Fruit fly (Drosophila melanogaster) whole organism, embryonic: ENCODE results near the gene CG15332.
A peak's percentile ranks its signal among the peaks of the same experiment; 100 is the strongest.

Experiments
- B-H2 ChIP-seq: fragments of 200-800 bp; sonication (Bioruptor generic); optimal IDR thresholded peaks from 2 replicates; lab custom pipeline; 2018; ENCODE audit warnings: missing biosample characterization, mild to moderate bottlenecking, missing genetic modification characterization
- Bgb ChIP-seq: fragments of 200-800 bp; sonication (Bioruptor generic); IDR thresholded peaks from 2 replicates; pipeline ENCODE4 v1.3.6; 2022; ENCODE audit warnings: missing biosample characterization, missing genetic modification characterization; ENCODE audit not compliant: partially characterized antibody
- Bteb2 ChIP-seq: fragments of 200-800 bp; sonication (Bioruptor generic); optimal IDR thresholded peaks from 2 replicates; lab custom pipeline; 2016; ENCODE audit warnings: missing biosample characterization, missing genetic modification characterization
- CG10321 ChIP-seq: fragments of 200-800 bp; sonication (Bioruptor generic); IDR thresholded peaks from 2 replicates; pipeline ENCODE4 v1.3.6; 2022; ENCODE audit warnings: missing biosample characterization, missing genetic modification characterization
- CG12299 ChIP-seq: fragments of 200-800 bp; sonication (Bioruptor generic); optimal IDR thresholded peaks from 2 replicates; lab custom pipeline; 2018; ENCODE audit warnings: missing biosample characterization, mild to moderate bottlenecking, missing genetic modification characterization
- CG12659 ChIP-seq: fragments of 200-800 bp; sonication (Bioruptor generic); optimal IDR thresholded peaks from 3 replicates; lab custom pipeline; 2017; ENCODE audit warnings: mild to moderate bottlenecking, missing biosample characterization, missing genetic modification reagents, missing genetic modification characterization
- CG13775 ChIP-seq: fragments of 200-800 bp; sonication (Bioruptor generic); optimal IDR thresholded peaks from 3 replicates; lab custom pipeline; 2017; ENCODE audit warnings: missing biosample characterization, mild to moderate bottlenecking, missing genetic modification characterization
- CG14050 ChIP-seq: fragments of 200-800 bp; sonication (Bioruptor generic); IDR thresholded peaks from 3 replicates; pipeline ENCODE4 v1.3.6; 2022; ENCODE audit warnings: missing biosample characterization, missing genetic modification characterization
- CG15514 ChIP-seq: fragments of 200-800 bp; sonication (Bioruptor generic); optimal IDR thresholded peaks from 3 replicates; lab custom pipeline; 2017; ENCODE audit warnings: missing biosample characterization, missing genetic modification characterization, mild to moderate bottlenecking, moderate library complexity, missing genetic modification reagents
- CG17359 ChIP-seq: fragments of 200-800 bp; sonication (Bioruptor generic); optimal IDR thresholded peaks from 3 replicates; lab custom pipeline; 2018; ENCODE audit warnings: missing biosample characterization, mild to moderate bottlenecking, missing genetic modification characterization, moderate library complexity
- CG30431 ChIP-seq: fragments of 200-800 bp; sonication (Bioruptor generic); optimal IDR thresholded peaks from 2 replicates; lab custom pipeline; 2017; ENCODE audit warnings: missing biosample characterization, missing genetic modification characterization
- CG3407 ChIP-seq: fragments of 200-800 bp; sonication (Bioruptor generic); optimal IDR thresholded peaks from 2 replicates; lab custom pipeline; 2018; ENCODE audit warnings: missing biosample characterization, mild to moderate bottlenecking, missing genetic modification characterization
- CG3838 ChIP-seq: fragments of 200-800 bp; sonication (Bioruptor generic); optimal IDR thresholded peaks from 3 replicates; lab custom pipeline; 2016; ENCODE audit warnings: missing biosample characterization, missing genetic modification characterization
- CG43689 ChIP-seq: fragments of 200-800 bp; sonication (Bioruptor generic); IDR thresholded peaks from 2 replicates; pipeline ENCODE4 v1.3.6; 2022; ENCODE audit warnings: missing biosample characterization, missing genetic modification characterization
- CG4404 ChIP-seq: fragments of 200-800 bp; sonication (Bioruptor generic); IDR thresholded peaks from 2 replicates; pipeline ENCODE4 v1.3.6; 2022; ENCODE audit warnings: missing biosample characterization, missing genetic modification characterization
- CG4424 ChIP-seq: fragments of 200-800 bp; sonication (Bioruptor generic); optimal IDR thresholded peaks from 3 replicates; lab custom pipeline; 2016; ENCODE audit warnings: missing biosample characterization, missing genetic modification characterization
- CG8281 ChIP-seq: fragments of 200-800 bp; sonication (Bioruptor generic); optimal IDR thresholded peaks from 2 replicates; lab custom pipeline; 2018; ENCODE audit warnings: missing biosample characterization, mild to moderate bottlenecking, missing genetic modification characterization, moderate library complexity
- CG8924 ChIP-seq: fragments of 200-800 bp; optimal IDR thresholded peaks from 3 replicates; lab custom pipeline; 2019; ENCODE audit warnings: missing biosample characterization, mild to moderate bottlenecking, missing genetic modification characterization, moderate library complexity
- Chrac-16 ChIP-seq: fragments of 200-800 bp; sonication (Bioruptor generic); optimal IDR thresholded peaks from 3 replicates; lab custom pipeline; 2016; ENCODE audit warnings: missing biosample characterization, missing genetic modification characterization
- D ChIP-seq, 2 experiments: fragments of 200-800 bp in 1 of 2; fragments of >200 bp in 1 of 2; sonication (Bioruptor generic) in 1 of 2; optimal IDR thresholded peaks; 2 replicates in 1 of 2; 3 replicates in 1 of 2; lab custom pipeline; 2017; ENCODE audit warnings: mild to moderate bottlenecking in 1 of 2, missing biosample characterization in 1 of 2, missing genetic modification characterization in 1 of 2, missing genetic modification reagents in 1 of 2
- Deaf1 ChIP-seq: fragments of 200-800 bp; optimal IDR thresholded peaks from 3 replicates; lab custom pipeline; 2019; ENCODE audit warnings: missing biosample characterization, mild to moderate bottlenecking, missing genetic modification characterization, moderate library complexity
- Hr3 ChIP-seq: fragments of 200-800 bp; sonication (Bioruptor generic); optimal IDR thresholded peaks from 3 replicates; lab custom pipeline; 2016; ENCODE audit warnings: missing biosample characterization, missing genetic modification characterization
- Med ChIP-seq: fragments of 200-800 bp; sonication (Bioruptor generic); peaks from one replicate; lab custom pipeline; 2016; ENCODE audit warnings: missing biosample characterization, missing genetic modification characterization, mild to moderate bottlenecking, inconsistent platforms, moderate library complexity
- Oaz ChIP-seq: fragments of 200-800 bp; sonication (Bioruptor generic); IDR thresholded peaks from 2 replicates; pipeline ENCODE4 v1.3.6; 2022; ENCODE audit warnings: missing biosample characterization, missing genetic modification characterization
- Ssrp ChIP-seq: fragments of 200-800 bp; sonication (Bioruptor generic); optimal IDR thresholded peaks from 2 replicates; lab custom pipeline; 2018; ENCODE audit warnings: missing biosample characterization, mild to moderate bottlenecking, missing genetic modification characterization, moderate library complexity
- YL-1 ChIP-seq: fragments of 200-800 bp; sonication (Bioruptor generic); optimal IDR thresholded peaks from 3 replicates; lab custom pipeline; 2017; ENCODE audit warnings: missing biosample characterization, mild to moderate bottlenecking, missing genetic modification characterization
- ap ChIP-seq: fragments of 200-800 bp; sonication (Bioruptor generic); IDR thresholded peaks from 2 replicates; pipeline ENCODE4 v1.3.6; 2022; ENCODE audit warnings: missing biosample characterization, missing genetic modification characterization
- az2 ChIP-seq: fragments of 200-800 bp; sonication (Bioruptor generic); optimal IDR thresholded peaks from 3 replicates; lab custom pipeline; 2016; ENCODE audit warnings: missing biosample characterization, missing genetic modification characterization
- bcd ChIP-seq: fragments of 200-800 bp; sonication (Bioruptor generic); optimal IDR thresholded peaks from 2 replicates; lab custom pipeline; 2017; ENCODE audit warnings: missing biosample characterization, mild to moderate bottlenecking, missing genetic modification characterization
- bigmax ChIP-seq: fragments of 200-800 bp; sonication (Bioruptor generic); optimal IDR thresholded peaks from 2 replicates; lab custom pipeline; 2018; ENCODE audit warnings: missing biosample characterization, mild to moderate bottlenecking, missing genetic modification characterization
- chinmo ChIP-seq: fragments of 200-800 bp; sonication (Bioruptor generic); IDR thresholded peaks from 4 replicates; pipeline ENCODE4 v1.3.6; 2022; ENCODE audit warnings: missing biosample characterization, missing genetic modification characterization; ENCODE audit not compliant: partially characterized antibody
- dati ChIP-seq: fragments of 200-800 bp; sonication (Bioruptor generic); IDR thresholded peaks from 2 replicates; pipeline ENCODE4 v1.3.6; 2022; ENCODE audit warnings: missing biosample characterization, missing genetic modification characterization
- en ChIP-seq: fragments of 200-800 bp; sonication (Bioruptor generic); optimal IDR thresholded peaks from 2 replicates; lab custom pipeline; 2016; ENCODE audit warnings: missing biosample characterization, missing genetic modification characterization
- grau ChIP-seq: fragments of 200-800 bp; optimal IDR thresholded peaks from 3 replicates; lab custom pipeline; 2019; ENCODE audit warnings: missing biosample characterization, mild to moderate bottlenecking, missing genetic modification characterization, moderate library complexity
- gsb ChIP-seq: fragments of 200-800 bp; sonication (Bioruptor generic); IDR thresholded peaks from 2 replicates; pipeline ENCODE4 v1.3.6; 2022; ENCODE audit warnings: missing biosample characterization, missing genetic modification characterization
- hbn ChIP-seq: fragments of 200-800 bp; sonication (Bioruptor generic); IDR thresholded peaks from 2 replicates; pipeline ENCODE4 v1.3.6; 2022; ENCODE audit warnings: missing biosample characterization, missing genetic modification characterization; ENCODE audit not compliant: partially characterized antibody
- jumu ChIP-seq: fragments of 200-800 bp; sonication (Bioruptor generic); optimal IDR thresholded peaks from 3 replicates; lab custom pipeline; 2016; ENCODE audit warnings: missing biosample characterization, missing genetic modification characterization
- kah ChIP-seq: fragments of 200-800 bp; sonication (Bioruptor generic); optimal IDR thresholded peaks from 2 replicates; lab custom pipeline; 2018; ENCODE audit warnings: missing biosample characterization, mild to moderate bottlenecking, missing genetic modification characterization
- nau ChIP-seq: fragments of 200-800 bp; sonication (Bioruptor generic); optimal IDR thresholded peaks from 3 replicates; lab custom pipeline; 2017; ENCODE audit warnings: missing biosample characterization, mild to moderate bottlenecking, missing genetic modification characterization, missing genetic modification reagents
- nom ChIP-seq: fragments of 200-800 bp; sonication (Bioruptor generic); optimal IDR thresholded peaks from 2 replicates; lab custom pipeline; 2017; ENCODE audit warnings: missing biosample characterization, missing genetic modification characterization, mild to moderate bottlenecking, moderate library complexity, missing genetic modification reagents
- oc ChIP-seq: fragments of 200-800 bp; sonication (Bioruptor generic); optimal IDR thresholded peaks from 2 replicates; lab custom pipeline; 2018; ENCODE audit warnings: missing biosample characterization, mild to moderate bottlenecking, missing genetic modification characterization, moderate library complexity
- sc ChIP-seq, 3 experiments: fragments of >200 bp in 2 of 3; fragments of 200-800 bp in 1 of 3; sonication (Bioruptor generic) in 1 of 3; optimal IDR thresholded peaks; 2 replicates in 2 of 3; 3 replicates in 1 of 3; lab custom pipeline; 2017; ENCODE audit warnings: mild to moderate bottlenecking in 1 of 3, missing biosample characterization in 1 of 3, missing genetic modification characterization in 1 of 3, missing genetic modification reagents in 1 of 3
- sima ChIP-seq: fragments of 200-800 bp; sonication (Bioruptor generic); optimal IDR thresholded peaks from 2 replicates; lab custom pipeline; 2016; ENCODE audit warnings: missing biosample characterization, missing genetic modification characterization
- ssp ChIP-seq: fragments of 200-800 bp; sonication (Bioruptor generic); IDR thresholded peaks from 2 replicates; pipeline ENCODE4 v1.3.6; 2022; ENCODE audit warnings: missing biosample characterization, missing genetic modification characterization
- sug ChIP-seq: fragments of 200-800 bp; optimal IDR thresholded peaks from 2 replicates; lab custom pipeline; 2019; ENCODE audit warnings: missing biosample characterization, mild to moderate bottlenecking, missing genetic modification characterization, moderate library complexity
- trh ChIP-seq: fragments of 200-800 bp; sonication (Bioruptor generic); optimal IDR thresholded peaks from 2 replicates; lab custom pipeline; 2016; ENCODE audit warnings: missing biosample characterization, missing genetic modification characterization
- tx ChIP-seq: fragments of 200-800 bp; sonication (Bioruptor generic); optimal IDR thresholded peaks from 2 replicates; lab custom pipeline; 2016; ENCODE audit warnings: missing biosample characterization, missing genetic modification characterization
- unc-4 ChIP-seq: fragments of 200-800 bp; sonication (Bioruptor generic); IDR thresholded peaks from 2 replicates; pipeline ENCODE4 v1.3.6; 2022; ENCODE audit warnings: missing biosample characterization, missing genetic modification characterization; ENCODE audit not compliant: partially characterized antibody
- vfl ChIP-seq: fragments of 200-800 bp; sonication (Bioruptor generic); optimal IDR thresholded peaks from 2 replicates; lab custom pipeline; 2016; ENCODE audit warnings: missing biosample characterization, missing genetic modification characterization
- zf30C ChIP-seq: fragments of 200-800 bp; sonication (Bioruptor generic); optimal IDR thresholded peaks from 3 replicates; lab custom pipeline; 2018; ENCODE audit warnings: missing biosample characterization, mild to moderate bottlenecking, missing genetic modification characterization

CG15332 gene

dm6 chrX:7978027-7978426 lies 22.2 kb upstream of the CG15332 start (continued):
- TF ChIP-seq Deaf1 (tag; lab: Kevin White, UChicago) (no peak), CG4404 (GFP tag; lab: Robert Waterston, UW) (no peak), en (GFP tag; lab: Kevin White, UChicago) (no peak), CG4424 (GFP tag; lab: Kevin White, UChicago) (no peak), hbn (no peak), CG3407 (GFP tag; lab: Kevin White, UChicago) (peak; percentile 24), bcd (peak; percentile 4), zf30C (GFP tag; lab: Kevin White, UChicago) (no peak), CG43689 (no peak), sima (GFP tag; lab: Kevin White, UChicago) (no peak), grau (tag; lab: Kevin White, UChicago) (peak; percentile 88), Chrac-16 (GFP tag; lab: Kevin White, UChicago) (no peak), az2 (GFP tag; lab: Kevin White, UChicago) (peak; percentile 8), ssp (GFP tag; lab: Robert Waterston, UW) (no peak), unc-4 (GFP tag; lab: Robert Waterston, UW) (no peak), sc (optimal IDR thresholded peaks at IDR 0.05; lab: Kevin White, UChicago) (no peak), sc (GFP tag; optimal IDR thresholded peaks at IDR 0.05; lab: Kevin White, UChicago) (peak; percentile 12), ap (no peak), nom (GFP tag; lab: Kevin White, UChicago) (no peak), D (optimal IDR thresholded peaks at IDR 0.05; lab: Kevin White, UChicago) (no peak), D (GFP tag; optimal IDR thresholded peaks at IDR 0.05; lab: Kevin White, UChicago) (peak; percentile 28), CG12299 (tag; lab: Kevin White, UChicago) (no peak), CG8281 (tag; lab: Kevin White, UChicago) (no peak), CG10321 (GFP tag; lab: Robert Waterston, UW) (no peak), Ssrp (peak; percentile 20), nau (GFP tag; lab: Kevin White, UChicago) (no peak), gsb (no peak), CG14050 (GFP tag; lab: Robert Waterston, UW) (no peak), dati (no peak), CG17359 (peak; percentile 40), Med (GFP tag; lab: Kevin White, UChicago) (peak; percentile 49), jumu (no peak), CG30431 (GFP tag; lab: Kevin White, UChicago) (no peak), chinmo (GFP tag; lab: Robert Waterston, UW) (no peak), Bteb2 (no peak), B-H2 (GFP tag; lab: Kevin White, UChicago) (no peak), CG13775 (no peak), CG12659 (GFP tag; lab: Kevin White, UChicago) (no peak), kah (GFP tag; lab: Kevin White, UChicago) (no peak), bigmax (GFP tag; lab: Kevin White, UChicago) (no peak), vfl (no peak), YL-1 (GFP tag; lab: Kevin White, UChicago) (no peak), trh (no peak), sug (tag; lab: Kevin White, UChicago) (no peak), CG3838 (no peak), CG15514 (GFP tag; lab: Kevin White, UChicago) (no peak), tx (GFP tag; lab: Kevin White, UChicago) (no peak), Hr3 (no peak), oc (tag; lab: Kevin White, UChicago) (no peak), Oaz (no peak), CG8924 (tag; lab: Kevin White, UChicago) (peak; percentile 9), Bgb (GFP tag; lab: Robert Waterston, UW) (no peak)
